Worm (Caenorhabditis elegans) whole organism, L2 larva: ENCODE measurements around the gene iars-1.

Experiments
- C34F6.9 ChIP-seq: fragments of 150-350 bp; optimal IDR thresholded peaks from 2 replicates; lab custom pipeline; 2014; ENCODE audit warnings: missing biosample characterization, missing genetic modification characterization
- F13H6.1 ChIP-seq: sonication (generic microtip); optimal IDR thresholded peaks from 2 replicates; lab custom pipeline; 2016; ENCODE audit warnings: missing genetic modification characterization, missing compliant biosample characterization
- R02D3.7 ChIP-seq: fragments of 150-350 bp; optimal IDR thresholded peaks from 2 replicates; lab custom pipeline; 2014; ENCODE audit warnings: missing biosample characterization, missing genetic modification characterization
- Y55F3AM.14 ChIP-seq: fragments of 200-800 bp; sonication (Bioruptor generic); optimal IDR thresholded peaks from 2 replicates; lab custom pipeline; 2018; ENCODE audit warnings: mild to moderate bottlenecking, missing genetic modification characterization, missing compliant biosample characterization
- alr-1 ChIP-seq: fragments of 150-350 bp; optimal IDR thresholded peaks from 2 replicates; lab custom pipeline; 2014; ENCODE audit warnings: missing biosample characterization, missing genetic modification characterization
- ama-1 ChIP-seq: fragments of 150-350 bp; optimal IDR thresholded peaks from 2 replicates; lab custom pipeline; 2018; ENCODE audit warnings: inconsistent platforms
- blmp-1 ChIP-seq: sonication (generic microtip); optimal IDR thresholded peaks from 2 replicates; lab custom pipeline; 2017; ENCODE audit warnings: missing genetic modification characterization, mild to moderate bottlenecking, missing compliant biosample characterization, antibody characterized with exemption, moderate library complexity; ENCODE audit not compliant: insufficient read depth
- ceh-16 ChIP-seq: fragments of 150-350 bp; optimal IDR thresholded peaks from 2 replicates; lab custom pipeline; 2014; ENCODE audit warnings: missing biosample characterization, missing genetic modification characterization
- ceh-82 ChIP-seq: fragments of 150-350 bp; optimal IDR thresholded peaks from 2 replicates; lab custom pipeline; 2014; ENCODE audit warnings: missing biosample characterization, missing genetic modification characterization
- crh-2 ChIP-seq: sonication (generic microtip); optimal IDR thresholded peaks from 2 replicates; lab custom pipeline; 2017; ENCODE audit warnings: missing biosample characterization, missing genetic modification characterization
- dmd-4 ChIP-seq: sonication (generic microtip); optimal IDR thresholded peaks from 2 replicates; lab custom pipeline; 2017; ENCODE audit warnings: missing biosample characterization, missing genetic modification characterization
- elt-3 ChIP-seq: sonication (generic microtip); optimal IDR thresholded peaks from 2 replicates; lab custom pipeline; 2017; ENCODE audit warnings: missing biosample characterization, missing genetic modification characterization
- fos-1 ChIP-seq: fragments of 150-350 bp; optimal IDR thresholded peaks from 2 replicates; lab custom pipeline; 2014; ENCODE audit warnings: missing biosample characterization, missing genetic modification characterization
- lin-11 ChIP-seq: fragments of 150-350 bp; sonication (generic microtip); optimal IDR thresholded peaks from 2 replicates; lab custom pipeline; 2014; ENCODE audit warnings: missing biosample characterization, missing genetic modification characterization, inconsistent platforms, mixed read lengths
- lin-13 ChIP-seq: fragments of 150-350 bp; optimal IDR thresholded peaks from 2 replicates; lab custom pipeline; 2014; ENCODE audit warnings: missing biosample characterization, missing genetic modification reagents, missing genetic modification characterization
- lin-39 ChIP-seq: fragments of 150-350 bp; optimal IDR thresholded peaks from 2 replicates; lab custom pipeline; 2014; ENCODE audit warnings: missing biosample characterization, missing genetic modification reagents, missing genetic modification characterization
- mab-5 ChIP-seq: fragments of 150-350 bp; optimal IDR thresholded peaks from 2 replicates; lab custom pipeline; 2014; ENCODE audit warnings: missing biosample characterization, missing genetic modification characterization
- mbf-1 ChIP-seq: sonication (generic microtip); optimal IDR thresholded peaks from 2 replicates; lab custom pipeline; 2017; ENCODE audit warnings: missing biosample characterization, missing genetic modification characterization
- mdl-1 ChIP-seq, 2 experiments: fragments of 150-350 bp in 1 of 2; sonication (generic microtip) in 1 of 2; optimal IDR thresholded peaks; 2 replicates each; lab custom pipeline; 2017; ENCODE audit warnings: missing biosample characterization in 2 of 2, missing genetic modification characterization in 2 of 2
- nhr-10 ChIP-seq: sonication (generic microtip); optimal IDR thresholded peaks from 2 replicates; lab custom pipeline; 2017; ENCODE audit warnings: missing biosample characterization, missing genetic modification characterization
- nhr-11 ChIP-seq: fragments of 150-350 bp; optimal IDR thresholded peaks from 2 replicates; lab custom pipeline; 2014; ENCODE audit warnings: missing biosample characterization, missing genetic modification characterization
- nhr-12 ChIP-seq: fragments of 150-350 bp; optimal IDR thresholded peaks from 2 replicates; lab custom pipeline; 2014; ENCODE audit warnings: missing biosample characterization, missing genetic modification characterization
- nhr-129 ChIP-seq: fragments of 150-350 bp; optimal IDR thresholded peaks from 2 replicates; lab custom pipeline; 2014; ENCODE audit warnings: missing biosample characterization, missing genetic modification characterization
- nhr-21 ChIP-seq: fragments of 150-350 bp; optimal IDR thresholded peaks from 2 replicates; lab custom pipeline; 2014; ENCODE audit warnings: missing biosample characterization, missing genetic modification characterization
- nhr-23 ChIP-seq: fragments of 150-350 bp; optimal IDR thresholded peaks from 2 replicates; lab custom pipeline; 2014; ENCODE audit warnings: missing biosample characterization, missing genetic modification reagents, missing genetic modification characterization
- nhr-237 ChIP-seq: fragments of 150-350 bp; optimal IDR thresholded peaks from 2 replicates; lab custom pipeline; 2014; ENCODE audit warnings: missing biosample characterization, missing genetic modification characterization
- nhr-25 ChIP-seq: fragments of 150-350 bp; sonication (generic microtip); optimal IDR thresholded peaks from 3 replicates; lab custom pipeline; 2014; ENCODE audit warnings: missing biosample characterization, missing genetic modification characterization
- nhr-6 ChIP-seq: fragments of 150-350 bp; optimal IDR thresholded peaks from 2 replicates; lab custom pipeline; 2014; ENCODE audit warnings: missing biosample characterization, missing genetic modification characterization
- peb-1 ChIP-seq: fragments of 150-350 bp; optimal IDR thresholded peaks from 2 replicates; lab custom pipeline; 2014; ENCODE audit warnings: missing biosample characterization, missing genetic modification characterization
- sma-3 ChIP-seq: sonication (generic microtip); optimal IDR thresholded peaks from 2 replicates; lab custom pipeline; 2016; ENCODE audit warnings: missing genetic modification reagents, missing genetic modification characterization, missing compliant biosample characterization
- sma-9 ChIP-seq, 2 experiments: fragments of 150-350 bp in 1 of 2; sonication (generic microtip) in 1 of 2; optimal IDR thresholded peaks; 2 replicates each; lab custom pipeline; 2014 to 2016; ENCODE audit warnings: missing genetic modification characterization in 2 of 2, mild to moderate bottlenecking in 1 of 2, missing biosample characterization in 1 of 2, missing compliant biosample characterization in 1 of 2, missing genetic modification reagents in 1 of 2, moderate library complexity in 1 of 2
- snpc-4 ChIP-seq: fragments of 150-350 bp; optimal IDR thresholded peaks from 2 replicates; lab custom pipeline; 2014; ENCODE audit warnings: missing biosample characterization, missing genetic modification characterization
- unc-55 ChIP-seq: fragments of 150-350 bp; sonication (generic microtip); optimal IDR thresholded peaks from 3 replicates; lab custom pipeline; 2014; ENCODE audit warnings: missing biosample characterization, missing genetic modification reagents, missing genetic modification characterization
- unc-62 ChIP-seq: fragments of 150-350 bp; optimal IDR thresholded peaks from 2 replicates; lab custom pipeline; 2014; ENCODE audit warnings: missing biosample characterization, missing genetic modification reagents, missing genetic modification characterization
- ztf-1 ChIP-seq: fragments of 200-800 bp; sonication (Bioruptor generic); conservative IDR thresholded peaks from 2 replicates; pipeline ENCODE4 v1.3.6; 2022; ENCODE audit warnings: missing genetic modification characterization, missing compliant biosample characterization

iars-1 gene

ce11 chrIV:10349871-10350640 lies 18.3 kb upstream of the iars-1 start, which contains the start of the genes unc-43 and Y43C5B.3:
Gene unc-43 (minus strand): TSS chrIV:10350217.
Gene Y43C5B.3 (plus strand): TSS chrIV:10350590.
- TF ChIP-seq lin-39 (tag; lab: Kevin White, UChicago) (no peak), ztf-1 (no peak), R02D3.7 (tag; lab: Kevin White, UChicago) (no peak), mab-5 (tag; lab: Kevin White, UChicago) (no peak), sma-3 (GFP tag; lab: Kevin White, UChicago) (no peak), crh-2 (tag; lab: Kevin White, UChicago) (peak; percentile 5), blmp-1 (tag; lab: Kevin White, UChicago) (peak; percentile 70), nhr-21 (tag; lab: Kevin White, UChicago) (no peak), ama-1 (no peak), fos-1 (tag; lab: Kevin White, UChicago) (peak; percentile 62)

DNA sequence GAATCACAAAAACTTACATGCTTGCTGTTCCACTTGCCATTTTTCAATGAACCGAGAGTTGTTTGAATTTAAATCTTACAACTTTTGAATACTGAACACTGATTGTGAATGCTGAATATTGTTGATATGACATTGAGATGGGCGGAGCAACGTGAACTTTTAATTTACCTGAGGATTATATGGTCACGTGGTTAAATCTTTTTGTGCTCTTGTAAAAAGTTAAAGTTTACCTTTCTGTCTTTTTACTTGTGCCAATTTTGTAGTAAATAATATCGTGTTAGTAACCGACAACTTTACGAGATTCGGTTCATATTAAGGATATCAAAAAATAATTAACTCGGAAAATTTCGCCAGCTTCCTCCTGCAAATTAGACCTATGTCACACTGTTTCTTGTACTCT lies 16.2 kb upstream of the iars-1 start, which contains the start of gene Y43C5B.2:
Y43C5B.2 (minus strand) TSS at position 101 of the 400 bp plus-strand sequence.
- no peak for TF ChIP-seq Y55F3AM.14 (GFP tag; lab: Kevin White, UChicago)
- TF ChIP-seq blmp-1 (tag; lab: Kevin White, UChicago): no peak
- TF ChIP-seq lin-11 (tag; lab: Kevin White, UChicago): no peak
- TF ChIP-seq fos-1 (tag; lab: Kevin White, UChicago): no peak
- TF ChIP-seq snpc-4 (tag; lab: Kevin White, UChicago): no peak
- no peak for TF ChIP-seq sma-9 (GFP tag; optimal IDR thresholded peaks at IDR 0.05; lab: Kevin White, UChicago)
- no peak for TF ChIP-seq sma-9 (tag; optimal IDR thresholded peaks at IDR 0.05; lab: Kevin White, UChicago)
- no peak for TF ChIP-seq lin-13 (GFP tag; lab: Kevin White, UChicago)
- no peak for TF ChIP-seq ama-1
- no peak for TF ChIP-seq nhr-11
- TF ChIP-seq ceh-16 (tag; lab: Kevin White, UChicago): no peak
- TF ChIP-seq nhr-129: no peak
- TF ChIP-seq nhr-6: no peak
- TF ChIP-seq nhr-10 (tag; lab: Kevin White, UChicago): no peak
- TF ChIP-seq nhr-237 (tag; lab: Kevin White, UChicago): no peak
- TF ChIP-seq peb-1 (tag; lab: Kevin White, UChicago): no peak
- TF ChIP-seq nhr-23 (tag; lab: Kevin White, UChicago): no peak
- no peak for TF ChIP-seq ceh-82 (tag; lab: Kevin White, UChicago)

DNA sequence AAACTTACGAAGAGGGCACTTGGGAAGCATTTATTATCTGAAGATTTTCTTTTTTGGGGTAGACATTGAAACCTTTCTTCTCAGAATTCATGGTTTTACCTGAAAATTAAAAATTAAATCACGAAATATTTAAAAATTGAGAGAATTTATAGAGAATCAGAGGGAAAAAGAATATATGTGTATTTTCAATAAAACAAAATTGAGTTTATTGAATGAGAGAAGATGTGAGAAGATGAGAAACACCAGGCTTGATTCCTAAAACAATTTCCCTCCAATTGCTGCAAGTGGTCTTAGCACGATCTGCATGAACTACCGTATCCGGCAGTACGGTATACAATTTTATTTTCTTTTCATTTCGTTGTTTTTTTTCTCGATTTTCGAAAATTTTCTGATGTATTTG lies 11.3 kb upstream of the iars-1 start, which contains the start of gene R11A8.1:
R11A8.1 (minus strand) TSS at position 101 of the 400 bp plus-strand sequence.
- TF ChIP-seq blmp-1 (tag; lab: Kevin White, UChicago) (no peak), unc-62 (GFP tag; lab: Kevin White, UChicago) (no peak), nhr-237 (tag; lab: Kevin White, UChicago) (no peak), mdl-1 (tag; optimal IDR thresholded peaks at IDR 0.05; lab: Kevin White, UChicago) (no peak), F13H6.1 (tag; lab: Kevin White, UChicago) (no peak), alr-1 (tag; lab: Kevin White, UChicago) (no peak), dmd-4 (tag; lab: Kevin White, UChicago) (no peak), mbf-1 (no peak), nhr-129 (no peak), snpc-4 (tag; lab: Kevin White, UChicago) (no peak), nhr-12 (tag; lab: Kevin White, UChicago) (no peak), nhr-11 (no peak), elt-3 (tag; lab: Kevin White, UChicago) (no peak), crh-2 (tag; lab: Kevin White, UChicago) (no peak)

DNA sequence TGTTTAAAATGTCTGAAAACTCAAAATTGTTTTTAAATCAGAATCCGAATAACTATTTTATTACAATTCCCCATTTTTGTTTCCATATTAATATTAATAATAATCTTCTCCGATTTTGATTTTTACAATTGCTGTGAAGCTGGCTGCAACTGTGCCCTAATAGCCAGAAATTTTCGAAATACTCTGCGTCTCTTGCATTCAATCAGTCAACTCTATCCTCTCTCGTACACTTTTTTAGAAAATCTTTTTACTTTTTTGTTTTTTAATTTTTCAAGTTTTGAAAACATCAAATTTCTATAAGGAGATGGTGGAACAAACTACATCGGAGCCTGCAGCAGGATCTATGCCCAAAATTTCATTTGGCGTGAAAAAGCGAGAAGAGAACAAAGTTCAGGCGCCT lies 10.6 kb upstream of the iars-1 start, which contains the start of gene gkow-1:
gkow-1 (plus strand) TSS at position 301 of the 400 bp plus-strand sequence.
- TF ChIP-seq nhr-25 (tag; lab: Kevin White, UChicago) (no peak), unc-55 (GFP tag; lab: Kevin White, UChicago) (peak; percentile 39), C34F6.9 (tag; lab: Kevin White, UChicago) (peak; percentile 33), alr-1 (tag; lab: Kevin White, UChicago) (no peak), crh-2 (tag; lab: Kevin White, UChicago) (peak; percentile 7)
